Worm (Caenorhabditis elegans): ENCODE results near the gene C18E9.8.

DNA sequence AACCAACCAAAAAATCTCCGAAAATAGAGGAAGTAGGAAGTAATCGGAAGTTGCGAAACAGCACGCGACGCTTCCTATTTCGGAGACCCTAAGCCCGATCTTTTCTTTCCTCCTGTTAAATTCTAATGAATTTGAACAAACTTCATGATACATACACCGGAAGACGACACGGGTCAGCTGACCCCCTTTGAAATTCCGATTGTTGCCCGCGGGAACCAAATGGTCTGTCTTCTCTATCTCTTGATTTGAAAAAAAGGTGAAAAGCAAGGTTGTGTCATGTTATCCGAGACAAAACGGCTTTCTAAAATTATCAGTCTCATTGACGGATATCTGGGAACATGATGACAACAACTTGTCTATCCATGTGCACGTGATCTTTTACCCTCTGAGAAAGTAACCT, 28.8 kb downstream of the C18E9.8 start:
- no peak for TF ChIP-seq ama-1 (optimal IDR thresholded peaks at IDR 0.05)
- no peak for TF ChIP-seq hmbx-1 (tag; optimal IDR thresholded peaks at IDR 0.05)
- TF ChIP-seq sea-1 (GFP tag; conservative IDR thresholded peaks at IDR 0.05): no peak
- TF ChIP-seq hmg-4 (GFP tag; optimal IDR thresholded peaks at IDR 0.05): no peak
- no peak for TF ChIP-seq B0310.2 (tag; optimal IDR thresholded peaks at IDR 0.05)
- TF ChIP-seq flt-1 (GFP tag; IDR thresholded peaks at IDR 0.05): no peak
- no peak for TF ChIP-seq tra-4 (tag; optimal IDR thresholded peaks at IDR 0.05)
- TF ChIP-seq tbx-11 (GFP tag; IDR thresholded peaks at IDR 0.05): no peak
- TF ChIP-seq F13C5.2 (tag; optimal IDR thresholded peaks at IDR 0.05): no peak
- TF ChIP-seq tbx-37 (GFP tag; conservative IDR thresholded peaks at IDR 0.05): no peak
